Worm (Caenorhabditis elegans) whole organism, L4 larva: ENCODE results near the gene lec-12.

Source experiments
- R02D3.7 ChIP-seq: fragments of 150-350 bp; sonication (generic microtip); optimal IDR thresholded peaks from 3 replicates; lab custom pipeline; 2014; ENCODE audit warnings: missing biosample characterization, missing genetic modification characterization
- T20F7.1 ChIP-seq: fragments of 200-800 bp; sonication (Bioruptor generic); optimal IDR thresholded peaks from 2 replicates; lab custom pipeline; 2018; ENCODE audit warnings: mild to moderate bottlenecking, missing genetic modification characterization, missing compliant biosample characterization
- T26A8.4 ChIP-seq: fragments of 200-800 bp; sonication (Bioruptor generic); IDR thresholded peaks from 2 replicates; pipeline ENCODE4 v1.3.6; 2022; ENCODE audit warnings: missing genetic modification characterization, missing compliant biosample characterization
- Y5F2A.4 ChIP-seq: fragments of 200-800 bp; sonication (Bioruptor generic); optimal IDR thresholded peaks from 2 replicates; lab custom pipeline; 2018; ENCODE audit warnings: mild to moderate bottlenecking, missing genetic modification characterization, missing compliant biosample characterization
- Y75B8A.6 ChIP-seq: fragments of 200-800 bp; sonication (Bioruptor generic); IDR thresholded peaks from 2 replicates; pipeline ENCODE4 v1.3.6; 2022; ENCODE audit warnings: missing genetic modification reagents, missing genetic modification characterization, missing compliant biosample characterization
- arid-1 ChIP-seq: fragments of 200-800 bp; sonication (Bioruptor generic); conservative IDR thresholded peaks from 2 replicates; pipeline ENCODE4 v1.3.6; 2022; ENCODE audit warnings: missing genetic modification reagents, missing genetic modification characterization, missing compliant biosample characterization
- attf-4 ChIP-seq: sonication (generic microtip); optimal IDR thresholded peaks from 3 replicates; lab custom pipeline; 2017; ENCODE audit warnings: missing biosample characterization, missing genetic modification characterization
- ceh-44 ChIP-seq: fragments of 200-800 bp; sonication (Bioruptor generic); IDR thresholded peaks from 2 replicates; pipeline ENCODE4 v1.3.6; 2022; ENCODE audit warnings: missing genetic modification reagents, missing genetic modification characterization, missing compliant biosample characterization
- ceh-62 ChIP-seq: sonication (generic microtip); optimal IDR thresholded peaks from 2 replicates; lab custom pipeline; 2017; ENCODE audit warnings: missing biosample characterization, missing genetic modification characterization
- ces-1 ChIP-seq: fragments of 150-350 bp; sonication (generic microtip); optimal IDR thresholded peaks from 4 replicates; lab custom pipeline; 2014; ENCODE audit warnings: missing biosample characterization, missing genetic modification reagents, missing genetic modification characterization
- cey-2 ChIP-seq: sonication (generic microtip); optimal IDR thresholded peaks from 3 replicates; lab custom pipeline; 2017; ENCODE audit warnings: missing genetic modification characterization, mild to moderate bottlenecking, missing compliant biosample characterization, antibody characterized with exemption, borderline replicate concordance; ENCODE audit not compliant: insufficient read depth
- daf-16 ChIP-seq, 3 experiments: sonication (generic microtip); optimal IDR thresholded peaks; 2 replicates each; lab custom pipeline; 2016 to 2017; ENCODE audit warnings: missing genetic modification characterization in 3 of 3, missing genetic modification reagents in 3 of 3, mild to moderate bottlenecking in 2 of 3, missing compliant biosample characterization in 2 of 3, missing biosample characterization in 1 of 3, moderate library complexity in 1 of 3
- daf-8 ChIP-seq: fragments of 200-800 bp; sonication (Bioruptor generic); IDR thresholded peaks from 2 replicates; pipeline ENCODE4 v1.3.6; 2022; ENCODE audit warnings: missing genetic modification characterization, missing compliant biosample characterization
- dmd-6 ChIP-seq: fragments of 200-800 bp; sonication (Bioruptor generic); IDR thresholded peaks from 2 replicates; pipeline ENCODE4 v1.3.6; 2022; ENCODE audit warnings: missing genetic modification reagents, missing genetic modification characterization, missing compliant biosample characterization
- dpl-1 ChIP-seq: fragments of 150-350 bp; optimal IDR thresholded peaks from 2 replicates; lab custom pipeline; 2014; ENCODE audit warnings: missing biosample characterization, missing genetic modification reagents, missing genetic modification characterization
- dve-1 ChIP-seq: sonication (generic microtip); optimal IDR thresholded peaks from 2 replicates; lab custom pipeline; 2017; ENCODE audit warnings: antibody characterized with exemption, mild to moderate bottlenecking, missing genetic modification characterization, missing compliant biosample characterization; ENCODE audit not compliant: insufficient read depth
- egl-27 ChIP-seq: sonication (generic microtip); optimal IDR thresholded peaks from 3 replicates; lab custom pipeline; 2017; ENCODE audit warnings: missing biosample characterization, missing genetic modification reagents, missing genetic modification characterization
- egl-43 ChIP-seq: fragments of 200-800 bp; sonication (Bioruptor generic); IDR thresholded peaks from 2 replicates; pipeline ENCODE4 v1.3.6; 2022; ENCODE audit warnings: missing genetic modification reagents, missing genetic modification characterization, missing compliant biosample characterization
- hlh-11 ChIP-seq: fragments of 200-800 bp; sonication (Bioruptor generic); optimal IDR thresholded peaks from 2 replicates; lab custom pipeline; 2018; ENCODE audit warnings: mild to moderate bottlenecking, missing genetic modification characterization, missing compliant biosample characterization
- hlh-30 ChIP-seq: sonication (generic microtip); optimal IDR thresholded peaks from 2 replicates; lab custom pipeline; 2017; ENCODE audit warnings: antibody characterized with exemption, mild to moderate bottlenecking, missing genetic modification characterization, missing compliant biosample characterization; ENCODE audit not compliant: insufficient read depth
- hmg-1.1 ChIP-seq: fragments of 200-800 bp; sonication (Bioruptor generic); IDR thresholded peaks from 2 replicates; pipeline ENCODE4 v1.3.6; 2022; ENCODE audit warnings: missing genetic modification reagents, missing genetic modification characterization, missing compliant biosample characterization
- lim-7 ChIP-seq: fragments of 200-800 bp; sonication (Bioruptor generic); IDR thresholded peaks from 2 replicates; pipeline ENCODE4 v1.3.6; 2022; ENCODE audit warnings: missing genetic modification characterization, missing compliant biosample characterization
- lin-15B ChIP-seq: fragments of 150-350 bp; sonication (generic microtip); optimal IDR thresholded peaks from 3 replicates; lab custom pipeline; 2014; ENCODE audit warnings: missing biosample characterization, missing genetic modification characterization
- lin-38 ChIP-seq: fragments of 200-800 bp; sonication (Bioruptor generic); IDR thresholded peaks from 2 replicates; pipeline ENCODE4 v1.3.6; 2022; ENCODE audit warnings: missing genetic modification reagents, missing genetic modification characterization, missing compliant biosample characterization
- lsy-2 ChIP-seq, 2 experiments: fragments of 150-350 bp in 1 of 2; sonication (generic microtip) in 1 of 2; optimal IDR thresholded peaks; 2 replicates each; lab custom pipeline; 2014 to 2017; ENCODE audit warnings: missing biosample characterization in 2 of 2, missing genetic modification characterization in 2 of 2
- madf-5 ChIP-seq, 2 experiments: fragments of 200-800 bp; sonication (Bioruptor generic); IDR thresholded peaks; 2 replicates each; pipeline ENCODE4 v1.3.6; 2022; ENCODE audit warnings: missing compliant biosample characterization in 2 of 2, missing genetic modification characterization in 2 of 2
- madf-9 ChIP-seq: fragments of 200-800 bp; sonication (Bioruptor generic); conservative IDR thresholded peaks from 2 replicates; pipeline ENCODE4 v1.3.6; 2022; ENCODE audit warnings: missing genetic modification reagents, missing genetic modification characterization, missing compliant biosample characterization
- mdl-1 ChIP-seq, 2 experiments: fragments of 150-350 bp in 1 of 2; sonication (generic microtip) in 1 of 2; optimal IDR thresholded peaks; 2 replicates each; lab custom pipeline; 2014 to 2017; ENCODE audit warnings: missing biosample characterization in 2 of 2, missing genetic modification characterization in 2 of 2
- mep-1 ChIP-seq: fragments of 150-350 bp; sonication (generic microtip); optimal IDR thresholded peaks from 3 replicates; lab custom pipeline; 2014; ENCODE audit warnings: missing biosample characterization, missing genetic modification characterization
- mes-2 ChIP-seq: sonication (generic microtip); optimal IDR thresholded peaks from 2 replicates; lab custom pipeline; 2016; ENCODE audit warnings: missing genotype, mild to moderate bottlenecking, missing genetic modification characterization, missing compliant biosample characterization; ENCODE audit not compliant: poor library complexity, severe bottlenecking
- mxl-3 ChIP-seq: fragments of 200-800 bp; sonication (Bioruptor generic); optimal IDR thresholded peaks from 2 replicates; lab custom pipeline; 2018; ENCODE audit warnings: mild to moderate bottlenecking, missing genetic modification characterization, missing compliant biosample characterization
- nhr-10 ChIP-seq: fragments of 150-350 bp; optimal IDR thresholded peaks from 2 replicates; lab custom pipeline; 2014; ENCODE audit warnings: missing biosample characterization, missing genetic modification characterization
- nhr-102 ChIP-seq: sonication (generic microtip); optimal IDR thresholded peaks from 2 replicates; lab custom pipeline; 2016; ENCODE audit warnings: mild to moderate bottlenecking, missing genetic modification characterization, moderate library complexity, missing compliant biosample characterization
- nhr-111 ChIP-seq: fragments of 200-800 bp; sonication (Bioruptor generic); optimal IDR thresholded peaks from 2 replicates; lab custom pipeline; 2018; ENCODE audit warnings: mild to moderate bottlenecking, missing genetic modification characterization, missing compliant biosample characterization
- nhr-237 ChIP-seq: sonication (generic microtip); optimal IDR thresholded peaks from 2 replicates; lab custom pipeline; 2017; ENCODE audit warnings: missing biosample characterization, missing genetic modification characterization
- nhr-6 ChIP-seq: fragments of 150-350 bp; optimal IDR thresholded peaks from 2 replicates; lab custom pipeline; 2014; ENCODE audit warnings: missing biosample characterization, missing genetic modification characterization
- nhr-77 ChIP-seq: fragments of 150-350 bp; optimal IDR thresholded peaks from 2 replicates; lab custom pipeline; 2014; ENCODE audit warnings: missing biosample characterization, missing genetic modification characterization
- pha-4 ChIP-seq, 2 experiments: fragments of 150-350 bp in 1 of 2; fragments of 200-800 bp in 1 of 2; sonication (Bioruptor generic) in 1 of 2; IDR thresholded peaks in 1 of 2; optimal IDR thresholded peaks in 1 of 2; 2 replicates each; pipeline versions ENCODE4 v1.3.6 to Lab custom; 2014 to 2022; ENCODE audit warnings: missing genetic modification characterization in 2 of 2, missing genetic modification reagents in 2 of 2, missing biosample characterization in 1 of 2, missing compliant biosample characterization in 1 of 2
- rbr-2 ChIP-seq: sonication (generic microtip); optimal IDR thresholded peaks from 2 replicates; lab custom pipeline; 2016; ENCODE audit warnings: missing genotype, missing genetic modification characterization, missing compliant biosample characterization
- set-16 ChIP-seq: fragments of 200-800 bp; sonication (Bioruptor generic); IDR thresholded peaks from 2 replicates; pipeline ENCODE4 v1.3.6; 2022; ENCODE audit warnings: missing genetic modification reagents, missing genetic modification characterization, missing compliant biosample characterization
- tag-97 ChIP-seq: fragments of 200-800 bp; sonication (Bioruptor generic); IDR thresholded peaks from 2 replicates; pipeline ENCODE4 v1.3.6; 2022; ENCODE audit warnings: missing genetic modification characterization, missing compliant biosample characterization
- tra-1 ChIP-seq: fragments of 200-800 bp; sonication (Bioruptor generic); IDR thresholded peaks from 2 replicates; pipeline ENCODE4 v1.3.6; 2022; ENCODE audit warnings: missing genetic modification reagents, missing genetic modification characterization, missing compliant biosample characterization
- unc-39 ChIP-seq: sonication (generic microtip); optimal IDR thresholded peaks from 2 replicates; lab custom pipeline; 2017; ENCODE audit warnings: missing biosample characterization, missing genetic modification characterization
- unc-62 ChIP-seq, 3 experiments: fragments of 150-350 bp in 1 of 3; sonication (generic microtip); optimal IDR thresholded peaks in 2 of 3; peaks in 1 of 3; 1 replicate in 1 of 3; 2 replicates in 2 of 3; lab custom pipeline; 2014 to 2017; ENCODE audit warnings: missing biosample characterization in 3 of 3, missing genetic modification characterization in 3 of 3, missing genetic modification reagents in 3 of 3, missing genotype in 1 of 3
- zfp-3 ChIP-seq: fragments of 200-800 bp; sonication (Bioruptor generic); conservative IDR thresholded peaks from 2 replicates; pipeline ENCODE4 v1.3.6; 2022; ENCODE audit warnings: missing genetic modification reagents, missing genetic modification characterization, missing compliant biosample characterization
- zip-2 ChIP-seq: fragments of 150-350 bp; optimal IDR thresholded peaks from 2 replicates; lab custom pipeline; 2014; ENCODE audit warnings: missing biosample characterization, missing genetic modification characterization
- ztf-11 ChIP-seq: fragments of 150-350 bp; optimal IDR thresholded peaks from 2 replicates; lab custom pipeline; 2014; ENCODE audit warnings: missing biosample characterization, missing genetic modification characterization

Gene lec-12

ce11 chrV:203855-204432 lies at the start of gene lec-12:
Gene lec-12, plus strand, starts transcription at chrV:204382.
- TF ChIP-seq mep-1 (tag; lab: Kevin White, UChicago) (peak; percentile 39), lin-38 (GFP tag; lab: Robert Waterston, UW) (no peak), rbr-2 (tag; lab: Kevin White, UChicago) (peak; percentile 2), mdl-1 (tag; optimal IDR thresholded peaks at IDR 0.05; lab: Kevin White, UChicago) (no peak), Y5F2A.4 (GFP tag; lab: Kevin White, UChicago) (no peak), nhr-102 (tag; lab: Kevin White, UChicago) (peak; percentile 25), T26A8.4 (GFP tag; lab: Robert Waterston, UW) (no peak), lin-15B (tag; lab: Kevin White, UChicago) (no peak), hlh-30 (tag; lab: Kevin White, UChicago) (peak; percentile 65), dve-1 (tag; lab: Kevin White, UChicago) (peak; percentile 54), hlh-11 (tag; lab: Kevin White, UChicago) (no peak), daf-8 (GFP tag; lab: Robert Waterston, UW) (no peak), Y75B8A.6 (GFP tag; lab: Robert Waterston, UW) (no peak), arid-1 (no peak), ceh-62 (tag; lab: Kevin White, UChicago) (no peak), nhr-10 (tag; lab: Kevin White, UChicago) (no peak), unc-39 (tag; lab: Kevin White, UChicago) (no peak), nhr-6 (peak; percentile 24), lim-7 (no peak), pha-4 (GFP tag; IDR thresholded peaks at IDR 0.05; lab: Robert Waterston, UW) (no peak), pha-4 (tag; optimal IDR thresholded peaks at IDR 0.05; lab: Kevin White, UChicago) (peak; percentile 91), nhr-77 (tag; lab: Kevin White, UChicago) (no peak), tra-1 (no peak), ces-1 (no peak), tag-97 (no peak), ztf-11 (no peak), daf-16 (GFP tag; optimal IDR thresholded peaks at IDR 0.05; lab: Kevin White, UChicago) (no peak), daf-16 (tag; optimal IDR thresholded peaks at IDR 0.05; lab: Kevin White, UChicago) (peak; percentile 92), madf-9 (no peak), ceh-44 (no peak), lsy-2 (tag; optimal IDR thresholded peaks at IDR 0.05; lab: Kevin White, UChicago) (peak in 1 of 2 experiments; percentile 18), zip-2 (tag; lab: Kevin White, UChicago) (peak; percentile 79), hmg-1.1 (GFP tag; lab: Robert Waterston, UW) (peak; percentile 35; the same call in 1 of the 2 replicates), nhr-111 (GFP tag; lab: Kevin White, UChicago) (no peak)

DNA sequence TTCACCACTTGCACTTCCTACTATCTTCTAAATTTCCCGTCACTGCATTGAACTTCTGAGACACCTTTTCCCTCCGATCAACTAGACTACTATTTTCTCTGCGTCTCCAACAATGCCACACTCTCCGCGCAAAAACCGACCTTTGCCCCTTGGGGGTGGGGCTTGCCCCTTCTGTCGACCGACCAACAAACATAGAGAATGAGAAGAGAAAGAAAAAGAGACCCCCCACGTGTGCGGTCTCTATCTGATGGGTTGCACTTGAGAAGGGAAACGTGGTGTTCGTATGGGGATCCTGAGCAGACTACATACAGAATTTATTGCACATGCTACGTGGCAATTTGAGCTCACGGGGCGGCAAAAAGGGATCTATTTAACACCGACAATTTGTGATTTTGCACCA lies 49.0 kb upstream of the lec-12 start:
- peak; percentile 90 for TF ChIP-seq mxl-3 (GFP tag; lab: Kevin White, UChicago)
- no peak for TF ChIP-seq T20F7.1 (GFP tag; lab: Kevin White, UChicago)
- no peak for TF ChIP-seq tag-97
- no peak for TF ChIP-seq R02D3.7 (tag; lab: Kevin White, UChicago)
- TF ChIP-seq dve-1 (tag; lab: Kevin White, UChicago), result peak; percentile 42
- TF ChIP-seq nhr-237 (tag; lab: Kevin White, UChicago), result no peak
- TF ChIP-seq mes-2 (tag; lab: Kevin White, UChicago), result peak; percentile 43
- TF ChIP-seq mdl-1 (tag; optimal IDR thresholded peaks at IDR 0.05; lab: Kevin White, UChicago), result peak; percentile 80 to 95
- TF ChIP-seq ces-1, result no peak
- TF ChIP-seq dpl-1, result peak; percentile 16
- TF ChIP-seq attf-4 (tag; lab: Kevin White, UChicago), result no peak
- TF ChIP-seq hlh-30 (tag; lab: Kevin White, UChicago), result peak; percentile 60
- peak; percentile 43 for TF ChIP-seq hlh-11 (tag; lab: Kevin White, UChicago)
- no peak for TF ChIP-seq unc-62 (GFP tag; optimal IDR thresholded peaks at IDR 0.05 in 1 of 2; lab: Kevin White, UChicago)
- TF ChIP-seq unc-62 (tag; optimal IDR thresholded peaks at IDR 0.05; lab: Kevin White, UChicago), result no peak
- TF ChIP-seq cey-2 (tag; lab: Kevin White, UChicago), result no peak
- no peak for TF ChIP-seq egl-27 (tag; lab: Kevin White, UChicago)
- peak; percentile 29 for TF ChIP-seq dmd-6 (GFP tag; lab: Robert Waterston, UW)
- no peak for TF ChIP-seq set-16 (GFP tag; lab: Robert Waterston, UW)
- TF ChIP-seq daf-16 (GFP tag; optimal IDR thresholded peaks at IDR 0.05; lab: Kevin White, UChicago), result no peak
- peak; percentile 38 for TF ChIP-seq daf-16 (tag; optimal IDR thresholded peaks at IDR 0.05; lab: Kevin White, UChicago)
- 0 out of 2 replicates have a peak, but pooled peaks have one; percentile 57 for TF ChIP-seq egl-43 (GFP tag; lab: Robert Waterston, UW)
- TF ChIP-seq zfp-3 (GFP tag; lab: Robert Waterston, UW), result no peak
- TF ChIP-seq madf-5 (GFP tag; IDR thresholded peaks at IDR 0.05; lab: Robert Waterston, UW), result no peak
